Worm (Caenorhabditis elegans): Measurements from ENCODE around the gene F01G4.6.

The F01G4.6 gene

ce11 chrIV:11176967-11177366 is 27.7 kb upstream of the F01G4.6 start, which contains the start of gene rap-3:
TSS of gene rap-3 (plus strand) at chrIV:11177267.
- TF ChIP-seq grh-1 (GFP tag; IDR thresholded peaks at IDR 0.05) (no peak), sox-4 (tag; optimal IDR thresholded peaks at IDR 0.05) (no peak), efl-1 (optimal IDR thresholded peaks at IDR 0.05) (no peak), efl-1 (GFP tag; optimal IDR thresholded peaks at IDR 0.05 in 1 of 2) (no peak), C34B4.2 (tag; optimal IDR thresholded peaks at IDR 0.05) (no peak), nhr-76 (tag; optimal IDR thresholded peaks at IDR 0.05) (no peak), mab-9 (GFP tag; IDR thresholded peaks at IDR 0.05) (no peak), sptf-1 (tag; optimal IDR thresholded peaks at IDR 0.05) (no peak), nhr-77 (tag; optimal IDR thresholded peaks at IDR 0.05) (no peak), aly-2 (tag; optimal IDR thresholded peaks at IDR 0.05) (no peak), sup-37 (GFP tag; optimal IDR thresholded peaks at IDR 0.05) (no peak)

ce11 chrIV:11174772-11175171 is 25.5 kb upstream of the F01G4.6 start:
- TF ChIP-seq C34B4.2 (tag; optimal IDR thresholded peaks at IDR 0.05) (no peak), aha-1 (tag; optimal IDR thresholded peaks at IDR 0.05) (no peak), blmp-1 (tag; optimal IDR thresholded peaks at IDR 0.05) (peak; percentile 24)

DNA sequence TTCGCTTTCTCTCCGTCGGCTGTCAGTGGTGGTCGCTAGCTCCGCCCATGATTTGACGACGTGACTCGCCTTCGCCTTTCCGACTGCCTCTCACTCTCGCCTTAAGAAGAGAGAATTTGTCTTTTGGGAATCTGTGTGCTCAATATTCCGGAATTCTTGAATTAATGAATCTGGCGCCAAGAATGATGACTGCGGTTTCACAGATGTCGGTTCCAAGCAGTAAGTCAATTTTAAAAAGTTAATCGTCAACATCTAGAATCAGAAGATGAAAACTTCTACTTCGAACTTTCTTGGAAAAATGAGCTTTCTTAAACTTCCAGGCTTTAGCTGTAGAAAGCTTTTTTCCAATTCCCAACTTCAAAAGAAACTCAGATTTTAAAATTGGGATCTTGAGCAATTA is 20.3 kb upstream of the F01G4.6 start, which contains the start of gene nhr-67:
nhr-67 (plus strand) TSS at position 97 of the 400 bp plus-strand sequence.
- TF ChIP-seq dpl-1 (GFP tag; optimal IDR thresholded peaks at IDR 0.05) (no peak), hlh-4 (tag; optimal IDR thresholded peaks at IDR 0.05) (no peak), zip-4 (GFP tag; optimal IDR thresholded peaks at IDR 0.05) (no peak)

ce11 chrIV:11164831-11165230 is 15.5 kb upstream of the F01G4.6 start, which contains the start of gene C08F8.6:
TSS of gene C08F8.6 (minus strand) at chrIV:11164931.
- TF ChIP-seq rnt-1 (tag; optimal IDR thresholded peaks at IDR 0.05) (no peak), grh-1 (GFP tag; IDR thresholded peaks at IDR 0.05) (no peak), pag-3 (tag; optimal IDR thresholded peaks at IDR 0.05; ENCODE audit: borderline replicate concordance, insufficient read depth) (no peak), skn-1 (tag; optimal IDR thresholded peaks at IDR 0.05) (no peak), sox-4 (tag; optimal IDR thresholded peaks at IDR 0.05) (no peak), unc-98 (GFP tag; IDR thresholded peaks at IDR 0.05) (no peak), unc-130 (tag; optimal IDR thresholded peaks at IDR 0.05) (no peak), ces-1 (GFP tag; optimal IDR thresholded peaks at IDR 0.05) (no peak), ceh-82 (tag; optimal IDR thresholded peaks at IDR 0.05) (no peak), nhr-84 (tag; optimal IDR thresholded peaks at IDR 0.05) (no peak)

DNA sequence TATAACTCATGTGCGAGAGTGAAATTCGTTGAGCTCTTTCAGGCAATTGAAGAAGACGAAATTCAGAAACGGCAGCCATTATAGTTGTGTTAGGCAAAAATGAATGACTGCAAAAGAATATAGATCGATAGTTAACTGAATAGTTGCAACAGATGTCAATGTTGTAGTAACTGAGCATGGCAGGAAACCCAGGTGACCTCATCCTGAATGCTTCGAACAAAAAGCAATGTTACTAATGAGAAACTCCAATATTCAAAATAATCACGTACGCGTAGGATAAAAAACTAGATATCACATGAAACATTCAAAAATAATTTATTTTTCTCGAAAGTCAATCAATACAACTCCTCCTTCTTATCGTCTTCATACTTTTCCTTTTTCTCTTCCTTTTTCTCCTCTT is 13.1 kb upstream of the F01G4.6 start, which contains the start of gene fbxb-9:
fbxb-9 (minus strand) TSS at position 101 of the 400 bp plus-strand sequence.
- TF ChIP-seq C16A3.4 (tag; optimal IDR thresholded peaks at IDR 0.05) = no peak
- TF ChIP-seq hlh-4 (tag; optimal IDR thresholded peaks at IDR 0.05) = no peak
- no peak for TF ChIP-seq Y116A8C.19 (tag; optimal IDR thresholded peaks at IDR 0.05; ENCODE audit: borderline replicate concordance)

DNA sequence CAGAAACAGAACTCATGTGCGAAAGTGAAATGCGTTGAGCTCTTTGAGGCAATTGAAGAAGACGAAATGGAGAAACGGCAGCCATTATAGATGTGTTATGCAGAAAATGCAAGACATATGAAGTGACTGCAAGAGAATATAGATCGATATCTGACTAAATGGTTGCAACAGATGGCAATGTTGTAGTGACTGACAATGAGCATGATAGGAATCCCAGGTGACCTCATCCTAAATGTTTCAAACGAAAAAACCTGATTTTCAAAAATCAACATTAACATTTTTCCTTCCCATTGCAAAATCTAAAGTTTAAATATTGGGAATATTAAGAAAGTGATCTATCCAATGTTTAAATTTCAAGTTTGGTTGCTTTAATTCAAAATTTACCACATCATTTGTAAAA is 11.4 kb upstream of the F01G4.6 start, which contains the start of gene C08F8.15:
C08F8.15 (minus strand) TSS at position 101 of the 400 bp plus-strand sequence.
- TF ChIP-seq efl-1 (optimal IDR thresholded peaks at IDR 0.05) = no peak
- peak in 1 of 2 experiments; percentile 67 for TF ChIP-seq efl-1 (GFP tag; optimal IDR thresholded peaks at IDR 0.05 in 1 of 2)
- no peak for TF ChIP-seq Y116A8C.19 (tag; optimal IDR thresholded peaks at IDR 0.05; ENCODE audit: borderline replicate concordance)

ce11 chrIV:11159886-11160285 is 10.6 kb upstream of the F01G4.6 start, which contains the start of gene mboa-4:
TSS of gene mboa-4 (minus strand) at chrIV:11159986.
- TF ChIP-seq fkh-8 (tag; optimal IDR thresholded peaks at IDR 0.05) = no peak
- TF ChIP-seq pag-3 (tag; optimal IDR thresholded peaks at IDR 0.05; ENCODE audit: borderline replicate concordance, insufficient read depth) = no peak
- TF ChIP-seq ztf-4 (tag; optimal IDR thresholded peaks at IDR 0.05) = no peak
- TF ChIP-seq hpl-2 (GFP tag; optimal IDR thresholded peaks at IDR 0.05) = no peak
- no peak for TF ChIP-seq dpl-1 (GFP tag; optimal IDR thresholded peaks at IDR 0.05)
- no peak for TF ChIP-seq isw-1 (GFP tag; IDR thresholded peaks at IDR 0.05)
- TF ChIP-seq C04F5.9 (tag; optimal IDR thresholded peaks at IDR 0.05) = no peak
- TF ChIP-seq lsy-2 (tag; optimal IDR thresholded peaks at IDR 0.05) = no peak
- no peak for TF ChIP-seq mdl-1 (tag; optimal IDR thresholded peaks at IDR 0.05)
- no peak for TF ChIP-seq nhr-90 (tag; optimal IDR thresholded peaks at IDR 0.05; ENCODE audit: poor library complexity)
- no peak for TF ChIP-seq nhr-12 (tag; optimal IDR thresholded peaks at IDR 0.05)
- TF ChIP-seq sup-37 (GFP tag; optimal IDR thresholded peaks at IDR 0.05) = no peak
- TF ChIP-seq unc-98 (GFP tag; IDR thresholded peaks at IDR 0.05) = no peak
- no peak for TF ChIP-seq nhr-77 (tag; optimal IDR thresholded peaks at IDR 0.05)
- no peak for TF ChIP-seq lin-15B (tag; optimal IDR thresholded peaks at IDR 0.05)
- TF ChIP-seq lin-13 (GFP tag; optimal IDR thresholded peaks at IDR 0.05) = no peak

Measured in whole organism, L1 larva.